Worm (Caenorhabditis elegans) whole organism, young adult: ENCODE measurements around the gene bath-28.

Source experiments
- B0019.2 ChIP-seq: fragments of 200-800 bp; sonication (Bioruptor generic); conservative IDR thresholded peaks from 2 replicates; pipeline ENCODE4 v1.3.6; 2022; ENCODE audit warnings: missing genetic modification reagents, missing genetic modification characterization, missing compliant biosample characterization
- D2030.7 ChIP-seq: fragments of 200-800 bp; sonication (Bioruptor generic); IDR thresholded peaks from 2 replicates; pipeline ENCODE4 v1.3.6; 2022; ENCODE audit warnings: missing genetic modification reagents, missing genetic modification characterization, missing compliant biosample characterization
- F22D6.2 ChIP-seq: sonication (generic microtip); optimal IDR thresholded peaks from 2 replicates; lab custom pipeline; 2016; ENCODE audit warnings: mild to moderate bottlenecking, missing genetic modification characterization, missing compliant biosample characterization
- F33H1.4 ChIP-seq: fragments of 200-800 bp; sonication (Bioruptor generic); IDR thresholded peaks from 2 replicates; pipeline ENCODE4 v1.3.6; 2022; ENCODE audit warnings: missing genetic modification reagents, missing genetic modification characterization, missing compliant biosample characterization
- F55B11.4 ChIP-seq: sonication (generic microtip); optimal IDR thresholded peaks from 2 replicates; lab custom pipeline; 2016; ENCODE audit warnings: missing compliant biosample characterization, missing genetic modification characterization, borderline replicate concordance; ENCODE audit not compliant: insufficient read depth
- F57C9.4 ChIP-seq: sonication (generic microtip); optimal IDR thresholded peaks from 2 replicates; lab custom pipeline; 2017; ENCODE audit warnings: mild to moderate bottlenecking, missing genetic modification characterization, missing compliant biosample characterization
- K12H6.12 ChIP-seq: fragments of 200-800 bp; sonication (Bioruptor generic); optimal IDR thresholded peaks from 2 replicates; lab custom pipeline; 2018; ENCODE audit warnings: mild to moderate bottlenecking, missing genetic modification characterization, missing compliant biosample characterization
- T07F8.4 ChIP-seq: sonication (generic microtip); optimal IDR thresholded peaks from 2 replicates; lab custom pipeline; 2016; ENCODE audit warnings: mild to moderate bottlenecking, missing genetic modification characterization, moderate library complexity, missing compliant biosample characterization
- Y56A3A.18 ChIP-seq: fragments of 200-800 bp; sonication (Bioruptor generic); IDR thresholded peaks from 2 replicates; pipeline ENCODE4 v1.3.6; 2022; ENCODE audit warnings: missing genetic modification reagents, missing genetic modification characterization, missing compliant biosample characterization
- ZK185.1 ChIP-seq: sonication (generic microtip); optimal IDR thresholded peaks from 2 replicates; lab custom pipeline; 2016; ENCODE audit warnings: mild to moderate bottlenecking, missing genetic modification characterization, missing compliant biosample characterization; ENCODE audit not compliant: poor library complexity, severe bottlenecking
- akir-1 ChIP-seq: fragments of 200-800 bp; sonication (Bioruptor generic); optimal IDR thresholded peaks from 2 replicates; lab custom pipeline; 2018; ENCODE audit warnings: mild to moderate bottlenecking, missing genetic modification characterization, moderate library complexity, missing compliant biosample characterization
- ama-1 ChIP-seq, 3 experiments: fragments of 150-350 bp in 1 of 3; sonication (generic microtip) in 2 of 3; optimal IDR thresholded peaks; 2 replicates each; lab custom pipeline; 2014 to 2018; ENCODE audit warnings: missing biosample characterization in 2 of 3, missing genetic modification characterization in 2 of 3, missing genetic modification reagents in 2 of 3
- aptf-2 ChIP-seq: fragments of 200-800 bp; sonication (Bioruptor generic); conservative IDR thresholded peaks from 2 replicates; pipeline ENCODE4 v1.3.6; 2022; ENCODE audit warnings: missing genetic modification reagents, missing genetic modification characterization, missing compliant biosample characterization
- aptf-3 ChIP-seq: fragments of 200-800 bp; sonication (Bioruptor generic); IDR thresholded peaks from 2 replicates; pipeline ENCODE4 v1.3.6; 2022; ENCODE audit warnings: missing genetic modification characterization, missing compliant biosample characterization
- attf-6 ChIP-seq: fragments of 200-800 bp; sonication (Bioruptor generic); IDR thresholded peaks from 2 replicates; pipeline ENCODE4 v1.3.6; 2022; ENCODE audit warnings: missing genetic modification reagents, missing genetic modification characterization, missing compliant biosample characterization
- cebp-1 ChIP-seq, 2 experiments: fragments of 200-800 bp in 1 of 2; sonication (Bioruptor generic) in 1 of 2; sonication (generic microtip) in 1 of 2; IDR thresholded peaks in 1 of 2; optimal IDR thresholded peaks in 1 of 2; 2 replicates each; pipeline versions ENCODE4 v1.3.6 to Lab custom; 2017 to 2022; ENCODE audit warnings: missing compliant biosample characterization in 2 of 2, missing genetic modification characterization in 2 of 2, mild to moderate bottlenecking in 1 of 2, missing genetic modification reagents in 1 of 2, moderate library complexity in 1 of 2
- ceh-27 ChIP-seq: fragments of 200-800 bp; sonication (Bioruptor generic); optimal IDR thresholded peaks from 2 replicates; lab custom pipeline; 2018; ENCODE audit warnings: mild to moderate bottlenecking, missing genetic modification characterization, moderate library complexity, missing compliant biosample characterization
- ceh-58 ChIP-seq: fragments of 200-800 bp; sonication (Bioruptor generic); IDR thresholded peaks from 2 replicates; pipeline ENCODE4 v1.3.6; 2022; ENCODE audit warnings: missing genetic modification characterization, missing compliant biosample characterization
- efl-1 ChIP-seq: fragments of 150-350 bp; optimal IDR thresholded peaks from 2 replicates; lab custom pipeline; 2014; ENCODE audit warnings: missing biosample characterization, missing genetic modification reagents, missing genetic modification characterization
- egl-18 ChIP-seq: fragments of 200-800 bp; sonication (Bioruptor generic); IDR thresholded peaks from 2 replicates; pipeline ENCODE4 v1.3.6; 2022; ENCODE audit warnings: missing genetic modification reagents, missing genetic modification characterization, missing compliant biosample characterization
- hlh-12 ChIP-seq: sonication (generic microtip); optimal IDR thresholded peaks from 2 replicates; lab custom pipeline; 2016; ENCODE audit warnings: missing genetic modification characterization, missing compliant biosample characterization
- hlh-26 ChIP-seq: fragments of 200-800 bp; sonication (Bioruptor generic); conservative IDR thresholded peaks from 2 replicates; pipeline ENCODE4 v1.3.6; 2022; ENCODE audit warnings: missing genetic modification reagents, missing genetic modification characterization, missing compliant biosample characterization
- hmg-1.2 ChIP-seq: fragments of 200-800 bp; sonication (Bioruptor generic); IDR thresholded peaks from 2 replicates; pipeline ENCODE4 v1.3.6; 2022; ENCODE audit warnings: missing genetic modification reagents, missing genetic modification characterization, missing compliant biosample characterization
- madf-6 ChIP-seq: fragments of 200-800 bp; sonication (Bioruptor generic); IDR thresholded peaks from 2 replicates; pipeline ENCODE4 v1.3.6; 2022; ENCODE audit warnings: missing genetic modification reagents, missing genetic modification characterization, missing compliant biosample characterization
- nfyb-1 ChIP-seq: fragments of 200-800 bp; sonication (Bioruptor generic); IDR thresholded peaks from 2 replicates; pipeline ENCODE4 v1.3.6; 2022; ENCODE audit warnings: missing genetic modification reagents, missing genetic modification characterization, missing compliant biosample characterization
- nhr-120 ChIP-seq: fragments of 200-800 bp; sonication (Bioruptor generic); IDR thresholded peaks from 2 replicates; pipeline ENCODE4 v1.3.6; 2022; ENCODE audit warnings: missing genetic modification characterization, missing compliant biosample characterization
- nhr-27 ChIP-seq: fragments of 200-800 bp; sonication (Bioruptor generic); optimal IDR thresholded peaks from 2 replicates; lab custom pipeline; 2018; ENCODE audit warnings: mild to moderate bottlenecking, missing genetic modification characterization, moderate library complexity, missing compliant biosample characterization
- nhr-90 ChIP-seq: sonication (generic microtip); optimal IDR thresholded peaks from 2 replicates; lab custom pipeline; 2016; ENCODE audit warnings: missing genotype, mild to moderate bottlenecking, missing genetic modification characterization, missing compliant biosample characterization
- rec-8 ChIP-seq, 2 experiments: sonication (generic microtip); optimal IDR thresholded peaks; 2 replicates each; lab custom pipeline; 2016; ENCODE audit warnings: mild to moderate bottlenecking in 2 of 2, missing genetic modification characterization in 2 of 2, missing genetic modification reagents in 2 of 2, missing genotype in 2 of 2, missing biosample characterization in 1 of 2, missing compliant biosample characterization in 1 of 2, moderate library complexity in 1 of 2
- snpc-3.4 ChIP-seq: sonication (generic microtip); optimal IDR thresholded peaks from 2 replicates; lab custom pipeline; 2017; ENCODE audit warnings: missing genetic modification characterization, mild to moderate bottlenecking, missing compliant biosample characterization, antibody characterized with exemption, moderate library complexity, missing genotype, missing genetic modification reagents
- tbp1 ChIP-seq: fragments of 200-800 bp; sonication (Bioruptor generic); optimal IDR thresholded peaks from 2 replicates; lab custom pipeline; 2018; ENCODE audit warnings: mild to moderate bottlenecking, missing genetic modification characterization, missing compliant biosample characterization
- tbx-9 ChIP-seq: sonication (generic microtip); optimal IDR thresholded peaks from 2 replicates; lab custom pipeline; 2016; ENCODE audit warnings: borderline replicate concordance, missing genetic modification characterization, inconsistent platforms, missing compliant biosample characterization
- xnd-1 ChIP-seq: sonication (generic microtip); optimal IDR thresholded peaks from 2 replicates; lab custom pipeline; 2016; ENCODE audit warnings: missing genotype, missing genetic modification reagents, missing genetic modification characterization, missing compliant biosample characterization
- ztf-18 ChIP-seq: sonication (generic microtip); optimal IDR thresholded peaks from 2 replicates; lab custom pipeline; 2016; ENCODE audit warnings: missing genotype, mild to moderate bottlenecking, missing genetic modification characterization, missing compliant biosample characterization
- ztf-26 ChIP-seq: sonication (generic microtip); optimal IDR thresholded peaks from 2 replicates; lab custom pipeline; 2017; ENCODE audit warnings: missing genetic modification characterization, missing compliant biosample characterization

bath-28 gene

DNA sequence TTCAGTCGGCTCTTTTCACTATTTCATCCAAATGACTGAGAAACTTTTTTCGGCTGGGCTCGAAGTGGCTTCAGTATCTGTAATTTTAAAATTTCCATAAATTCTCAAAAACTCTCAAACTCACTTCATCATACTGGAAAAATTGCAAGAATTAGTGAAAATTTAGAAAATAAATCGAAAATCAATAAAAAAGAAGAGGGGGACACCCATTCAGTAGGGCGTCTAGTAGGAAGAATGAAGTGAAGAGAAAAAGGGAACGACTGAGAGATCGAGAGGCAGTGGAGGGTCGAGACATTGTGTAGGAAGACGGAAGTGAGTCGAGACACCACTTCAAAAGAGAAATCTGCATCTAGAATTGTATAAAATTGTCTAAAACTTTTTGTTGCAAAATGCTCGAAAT, 29.1 kb upstream of the bath-28 start:
- TF ChIP-seq B0019.2 = no peak
- TF ChIP-seq ztf-26 (tag; lab: Kevin White, UChicago) = no peak
- no peak for TF ChIP-seq F22D6.2 (tag; lab: Kevin White, UChicago)
- no peak for TF ChIP-seq rec-8 (tag; optimal IDR thresholded peaks at IDR 0.05; lab: Kevin White, UChicago)
- no peak for TF ChIP-seq K12H6.12 (tag; lab: Kevin White, UChicago)
- TF ChIP-seq D2030.7 = no peak
- no peak for TF ChIP-seq nhr-120 (GFP tag; lab: Robert Waterston, UW)
- TF ChIP-seq ama-1 (optimal IDR thresholded peaks at IDR 0.05; lab: Kevin White, UChicago) = no peak
- TF ChIP-seq ama-1 (GFP tag; optimal IDR thresholded peaks at IDR 0.05; lab: Kevin White, UChicago) = no peak

DNA sequence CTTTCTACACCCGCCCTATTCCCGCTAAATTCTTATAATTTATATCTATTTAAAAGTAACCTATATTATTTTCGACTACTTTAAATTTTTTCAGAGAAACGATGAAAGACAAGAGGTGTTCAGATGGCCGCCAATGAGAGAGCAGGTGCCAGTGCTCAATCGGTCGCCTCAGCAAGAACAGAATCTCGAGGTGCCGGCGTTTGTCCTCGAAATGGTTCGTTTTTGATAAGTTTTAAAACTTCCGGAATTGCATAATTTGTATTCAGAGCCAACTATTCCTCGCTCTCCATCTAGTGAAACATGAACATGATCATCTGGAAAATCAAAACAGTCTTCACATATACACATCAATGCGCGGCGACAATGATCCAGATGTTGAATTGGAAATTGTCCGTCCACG, 26.2 kb upstream of the bath-28 start, which contains the start of gene bath-23:
bath-23 (plus strand) TSS at position 301 of the 400 bp plus-strand sequence.
- no peak for TF ChIP-seq hlh-12 (tag; lab: Kevin White, UChicago)
- TF ChIP-seq T07F8.4 (tag; lab: Kevin White, UChicago) = no peak
- no peak for TF ChIP-seq ztf-18 (tag; lab: Kevin White, UChicago)
- TF ChIP-seq attf-6 (GFP tag; lab: Robert Waterston, UW) = no peak
- TF ChIP-seq hlh-26 = no peak
- TF ChIP-seq F55B11.4 = no peak
- TF ChIP-seq Y56A3A.18 (GFP tag; lab: Robert Waterston, UW) = no peak
- no peak for TF ChIP-seq ZK185.1 (tag; lab: Kevin White, UChicago)
- TF ChIP-seq tbp1 (GFP tag; lab: Kevin White, UChicago) = no peak
- TF ChIP-seq egl-18 (GFP tag; lab: Robert Waterston, UW) = no peak
- TF ChIP-seq xnd-1 = no peak
- no peak for TF ChIP-seq nhr-27 (tag; lab: Kevin White, UChicago)

DNA sequence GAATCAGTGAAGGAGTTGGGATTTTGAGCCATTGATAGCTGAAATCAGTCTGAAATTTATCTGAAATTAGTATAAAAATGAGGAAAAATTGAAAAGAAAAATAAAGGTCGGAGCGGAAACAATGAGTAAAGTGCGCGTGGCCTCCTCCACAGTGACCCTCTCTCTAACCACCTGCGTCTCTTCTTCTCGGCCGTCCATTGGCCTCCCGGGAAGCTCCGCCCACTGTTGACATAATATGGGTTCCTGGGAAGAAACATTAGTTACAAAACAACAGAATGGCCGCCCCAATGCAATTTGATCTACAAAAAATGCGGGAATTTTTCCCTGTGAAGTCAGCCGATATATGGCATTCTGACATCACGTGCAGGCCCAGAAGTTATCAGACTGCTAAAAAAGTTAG, 25.3 kb upstream of the bath-28 start, which contains the start of gene Y49F6C.8:
Y49F6C.8 (minus strand) TSS at position 51 of the 400 bp plus-strand sequence.
- no peak for TF ChIP-seq ceh-27 (GFP tag; lab: Kevin White, UChicago)
- peak; percentile 85; the same call in 1 of the 2 replicates for TF ChIP-seq aptf-3 (GFP tag; lab: Robert Waterston, UW)
- peak; percentile 94 for TF ChIP-seq nfyb-1 (GFP tag; lab: Robert Waterston, UW)
- peak; percentile 59; the same call in 1 of the 2 replicates for TF ChIP-seq hmg-1.2 (GFP tag; lab: Robert Waterston, UW)
- peak; percentile 98 for TF ChIP-seq aptf-2 (GFP tag; lab: Robert Waterston, UW)
- TF ChIP-seq ceh-58 (GFP tag; lab: Robert Waterston, UW) = no peak
- TF ChIP-seq xnd-1 = peak; percentile 8
- no peak for TF ChIP-seq F57C9.4 (tag; lab: Kevin White, UChicago)
- peak; percentile 72 for TF ChIP-seq madf-6 (GFP tag; lab: Robert Waterston, UW)
- TF ChIP-seq nhr-120 (GFP tag; lab: Robert Waterston, UW) = no peak
- no peak for TF ChIP-seq akir-1 (GFP tag; lab: Kevin White, UChicago)
- TF ChIP-seq nhr-90 (tag; lab: Kevin White, UChicago) = no peak
- TF ChIP-seq rec-8 (tag; optimal IDR thresholded peaks at IDR 0.05; lab: Kevin White, UChicago) = no peak
- TF ChIP-seq cebp-1 (GFP tag; IDR thresholded peaks at IDR 0.05; lab: Robert Waterston, UW) = no peak
- TF ChIP-seq cebp-1 (tag; optimal IDR thresholded peaks at IDR 0.05; lab: Kevin White, UChicago) = no peak
- TF ChIP-seq efl-1 = peak; percentile 30
- TF ChIP-seq F33H1.4 (GFP tag; lab: Robert Waterston, UW) = no peak
- TF ChIP-seq snpc-3.4 (tag; lab: Kevin White, UChicago) = no peak
- no peak for TF ChIP-seq tbx-9 (tag; lab: Kevin White, UChicago)
